Fruit fly (Drosophila melanogaster): ENCODE measurements around the gene SWIP.

The SWIP gene

DNA sequence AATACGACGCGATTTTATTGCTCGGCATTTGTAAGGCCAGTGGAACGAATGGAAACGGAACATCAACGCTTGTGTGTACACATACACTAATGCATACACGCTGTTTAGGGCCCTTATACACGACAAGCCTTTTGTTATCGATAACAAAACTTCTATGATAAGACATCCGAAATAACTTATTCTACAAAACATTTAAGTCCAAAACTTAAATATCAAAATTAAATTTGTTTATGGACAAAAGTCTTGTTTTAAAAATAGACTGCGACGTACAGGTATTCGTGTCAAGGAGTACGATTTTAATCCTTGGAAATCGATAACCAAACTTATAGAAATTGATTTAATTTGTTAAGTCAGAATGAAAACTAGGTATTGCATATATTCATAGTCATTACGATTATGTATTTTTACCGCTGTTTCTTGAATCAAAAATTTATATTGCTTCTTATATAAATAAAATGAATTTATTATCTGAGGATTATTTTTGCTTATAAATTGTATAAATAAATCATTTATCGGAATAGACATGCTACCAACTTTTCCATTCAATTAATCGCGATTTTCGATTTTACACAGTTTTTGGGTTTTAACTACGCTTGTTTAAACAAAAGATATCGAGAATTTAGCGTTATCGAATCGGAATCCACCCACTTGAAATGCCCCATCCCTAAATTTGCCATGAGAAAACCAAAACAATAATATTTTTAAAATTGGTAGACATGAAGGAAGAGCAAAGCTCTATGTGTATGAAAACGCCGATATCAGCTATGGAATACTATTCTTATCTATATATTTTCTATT is at the start of gene SWIP, which contains the start of gene CG9915:
SWIP (plus strand) TSS at position 632 of the 798 bp plus-strand sequence.
CG9915 (minus strand) TSS at position 61 of the 798 bp plus-strand sequence.
- peak; percentile 39 for TF ChIP-seq CG13775 (GFP tag; optimal IDR thresholded peaks at IDR 0.05)
- no peak; the same call in 1 of the 2 replicates for TF ChIP-seq CG14014 (GFP tag; IDR thresholded peaks at IDR 0.05)
- peak; percentile 71 for TF ChIP-seq bbx (GFP tag; IDR thresholded peaks at IDR 0.05; ENCODE audit: partially characterized antibody)
- TF ChIP-seq CG12659 (GFP tag; optimal IDR thresholded peaks at IDR 0.05): peak; percentile 44
- peak; percentile 44 for TF ChIP-seq phol (tag; optimal IDR thresholded peaks at IDR 0.05)
- 0 out of 2 replicates have a peak, but pooled peaks have one; percentile 33 for TF ChIP-seq CG42726 (GFP tag; IDR thresholded peaks at IDR 0.05; ENCODE audit: partially characterized antibody)
- TF ChIP-seq CG3847 (GFP tag; IDR thresholded peaks at IDR 0.05): peak; percentile 24; the same call in 1 of the 2 replicates
- TF ChIP-seq ato (GFP tag; IDR thresholded peaks at IDR 0.05; ENCODE audit: partially characterized antibody): peak; percentile 87
- peak; percentile 25 for TF ChIP-seq Meics (GFP tag; optimal IDR thresholded peaks at IDR 0.05)
- TF ChIP-seq CG2712 (tag; optimal IDR thresholded peaks at IDR 0.05): peak; percentile 12
- peak in 1 of 3 experiments; percentile 53 for TF ChIP-seq lola (GFP tag; optimal IDR thresholded peaks at IDR 0.05)
- no peak for TF ChIP-seq CG2875 (GFP tag; optimal IDR thresholded peaks at IDR 0.05)
- TF ChIP-seq Xrp1 (GFP tag; IDR thresholded peaks at IDR 0.05): peak; percentile 26; the same call in 1 of the 2 replicates
- peak; percentile 22 for TF ChIP-seq CG9727 (GFP tag; optimal IDR thresholded peaks at IDR 0.05)
- no peak for TF ChIP-seq danr (GFP tag; IDR thresholded peaks at IDR 0.05)
- TF ChIP-seq tgo (GFP tag; IDR thresholded peaks at IDR 0.05): no peak
- TF ChIP-seq hth (optimal IDR thresholded peaks at IDR 0.05): no peak
- TF ChIP-seq Myb (GFP tag; optimal IDR thresholded peaks at IDR 0.05): no peak
- TF ChIP-seq Rfx (GFP tag; IDR thresholded peaks at IDR 0.05): peak; percentile 50; the same call in 1 of the 2 replicates
- peak; percentile 97 for TF ChIP-seq pfk (GFP tag; optimal IDR thresholded peaks at IDR 0.05)
- peak; percentile 48 for TF ChIP-seq E2f2 (GFP tag; IDR thresholded peaks at IDR 0.05)
- TF ChIP-seq MBD-R2 (GFP tag; IDR thresholded peaks at IDR 0.05): peak; percentile 27; the same call in 1 of the 2 replicates
- TF ChIP-seq Dp (GFP tag; optimal IDR thresholded peaks at IDR 0.05): peak; percentile 43
- TF ChIP-seq CG6791 (GFP tag; IDR thresholded peaks at IDR 0.05; ENCODE audit: partially characterized antibody): peak; percentile 74
- peak; percentile 41; the same call in 1 of the 2 replicates for TF ChIP-seq sna (GFP tag; IDR thresholded peaks at IDR 0.05; ENCODE audit: partially characterized antibody)
- no peak for TF ChIP-seq Hsf (GFP tag; optimal IDR thresholded peaks at IDR 0.05)
- peak; percentile 53 for TF ChIP-seq Sry-δ (GFP tag; optimal IDR thresholded peaks at IDR 0.05)
- TF ChIP-seq Max (GFP tag; optimal IDR thresholded peaks at IDR 0.05): peak; percentile 21
- TF ChIP-seq hb (GFP tag; IDR thresholded peaks at IDR 0.05; ENCODE audit: partially characterized antibody): peak; percentile 77
- peak; percentile 50 for TF ChIP-seq CG12391 (tag; optimal IDR thresholded peaks at IDR 0.05)
- no peak for TF ChIP-seq ewg (GFP tag; optimal IDR thresholded peaks at IDR 0.05)
- TF ChIP-seq CG2116 (GFP tag; optimal IDR thresholded peaks at IDR 0.05): peak; percentile 76
- TF ChIP-seq Pdp1 (GFP tag; optimal IDR thresholded peaks at IDR 0.05): peak in 1 of 2 experiments; percentile 36
- peak; percentile 13 for TF ChIP-seq nmo (GFP tag; optimal IDR thresholded peaks at IDR 0.05)
- TF ChIP-seq CG9932 (GFP tag; IDR thresholded peaks at IDR 0.05): no peak
- TF ChIP-seq CG17829 (tag; optimal IDR thresholded peaks at IDR 0.05): peak; percentile 23
- TF ChIP-seq CG11093 (GFP tag; IDR thresholded peaks at IDR 0.05): no peak
- TF ChIP-seq Xbp1 (GFP tag; optimal IDR thresholded peaks at IDR 0.05): peak; percentile 16
- TF ChIP-seq gro (GFP tag; optimal IDR thresholded peaks at IDR 0.05): peak; percentile 2
- peak; percentile 69 for TF ChIP-seq CG1024 (GFP tag; IDR thresholded peaks at IDR 0.05)
- peak; percentile 19 for TF ChIP-seq CG15514 (GFP tag; optimal IDR thresholded peaks at IDR 0.05)
- TF ChIP-seq vfl (GFP tag; optimal IDR thresholded peaks at IDR 0.05): no peak
- peak; percentile 31 for TF ChIP-seq zen (tag; optimal IDR thresholded peaks at IDR 0.05)
- peak; percentile 47; the same call in 1 of the 2 replicates for TF ChIP-seq CG13287 (GFP tag; IDR thresholded peaks at IDR 0.05; ENCODE audit: partially characterized antibody)
- TF ChIP-seq CG4424 (GFP tag; optimal IDR thresholded peaks at IDR 0.05): no peak
- no peak for TF ChIP-seq Gsc (GFP tag; IDR thresholded peaks at IDR 0.05)
- no peak for TF ChIP-seq GATAe (GFP tag; conservative IDR thresholded peaks at IDR 0.05)
